Fruit fly (Drosophila melanogaster): Measurements from ENCODE around the gene CheB38a.

The CheB38a gene

dm6 chr2L:20770242-20770769, 48.0 kb downstream of the CheB38a start, which contains the start of gene cad (continued):
- peak in 1 of 2 experiments; percentile 18 for TF ChIP-seq bsh (GFP tag; optimal IDR thresholded peaks at IDR 0.05)
- peak; percentile 35 for TF ChIP-seq HmgD (GFP tag; optimal IDR thresholded peaks at IDR 0.05)
- TF ChIP-seq Hmr (GFP tag; optimal IDR thresholded peaks at IDR 0.05): peak; percentile 48
- peak; percentile 94 for TF ChIP-seq Med (GFP tag)
- no peak for TF ChIP-seq ATbp (GFP tag; optimal IDR thresholded peaks at IDR 0.05)
- peak; percentile 6 for TF ChIP-seq ewg (GFP tag; optimal IDR thresholded peaks at IDR 0.05)
- no peak for TF ChIP-seq tup (GFP tag; optimal IDR thresholded peaks at IDR 0.05)
- TF ChIP-seq GATAe (GFP tag; conservative IDR thresholded peaks at IDR 0.05): peak; percentile 80
- TF ChIP-seq ttk (GFP tag; IDR thresholded peaks at IDR 0.05): peak; percentile 51
- TF ChIP-seq BEAF-32 (GFP tag; optimal IDR thresholded peaks at IDR 0.05): no peak
- peak; percentile 27; the same call in 1 of the 2 replicates for TF ChIP-seq CG13287 (GFP tag; IDR thresholded peaks at IDR 0.05; ENCODE audit: partially characterized antibody)
- TF ChIP-seq CG1832 (GFP tag; optimal IDR thresholded peaks at IDR 0.05): peak; percentile 98
- TF ChIP-seq gce (GFP tag; IDR thresholded peaks at IDR 0.05): no peak
- peak; percentile 47 for TF ChIP-seq CG17829 (tag; optimal IDR thresholded peaks at IDR 0.05)
- TF ChIP-seq CG33557 (GFP tag; optimal IDR thresholded peaks at IDR 0.05): peak; percentile 5
- TF ChIP-seq CG2199 (GFP tag; IDR thresholded peaks at IDR 0.05): peak; percentile 76; the same call in 2 of the 3 replicates
- no peak for TF ChIP-seq CG43689 (GFP tag; IDR thresholded peaks at IDR 0.05)
- TF ChIP-seq CG2129 (GFP tag; IDR thresholded peaks at IDR 0.05; ENCODE audit: partially characterized antibody): no peak
- TF ChIP-seq mirr (GFP tag; optimal IDR thresholded peaks at IDR 0.05): peak; percentile 22
- TF ChIP-seq CG6175 (GFP tag; IDR thresholded peaks at IDR 0.05): 0 out of 3 replicates have a peak, but pooled peaks have one; percentile 19
- TF ChIP-seq crc (GFP tag; optimal IDR thresholded peaks at IDR 0.05): no peak
- peak; percentile 6 for TF ChIP-seq CG10267 (tag; optimal IDR thresholded peaks at IDR 0.05)
- TF ChIP-seq Taf1 (GFP tag; IDR thresholded peaks at IDR 0.05): no peak
- TF ChIP-seq CG4360 (GFP tag; IDR thresholded peaks at IDR 0.05): peak; percentile 80
- no peak for TF ChIP-seq Mes4 (GFP tag; optimal IDR thresholded peaks at IDR 0.05)
- no peak for TF ChIP-seq CG3065 (GFP tag; optimal IDR thresholded peaks at IDR 0.05)
- TF ChIP-seq CG2120 (GFP tag; optimal IDR thresholded peaks at IDR 0.05): no peak
- TF ChIP-seq MTF-1 (GFP tag; optimal IDR thresholded peaks at IDR 0.05; ENCODE audit: borderline replicate concordance): peak; percentile 44
- TF ChIP-seq nerfin-1 (tag; optimal IDR thresholded peaks at IDR 0.05): peak; percentile 17
- no peak for TF ChIP-seq CG16863 (GFP tag; optimal IDR thresholded peaks at IDR 0.05)
- TF ChIP-seq lbe (GFP tag; optimal IDR thresholded peaks at IDR 0.05): peak; percentile 13
- TF ChIP-seq CG8478 (optimal IDR thresholded peaks at IDR 0.05): peak; percentile 95
- peak; percentile 42 for TF ChIP-seq D (optimal IDR thresholded peaks at IDR 0.05)
- TF ChIP-seq D (GFP tag; optimal IDR thresholded peaks at IDR 0.05): peak; percentile 7
- no peak for TF ChIP-seq emc (GFP tag; optimal IDR thresholded peaks at IDR 0.05)
- TF ChIP-seq kni (GFP tag; optimal IDR thresholded peaks at IDR 0.05): no peak
- TF ChIP-seq Meics (GFP tag; optimal IDR thresholded peaks at IDR 0.05): peak; percentile 39
- peak; percentile 13 for TF ChIP-seq CG13296 (GFP tag; optimal IDR thresholded peaks at IDR 0.05)
- no peak for TF ChIP-seq CG1233 (GFP tag; optimal IDR thresholded peaks at IDR 0.05)
- TF ChIP-seq nom (GFP tag; optimal IDR thresholded peaks at IDR 0.05): no peak
- TF ChIP-seq gro (GFP tag; optimal IDR thresholded peaks at IDR 0.05): peak; percentile 35
- TF ChIP-seq Lim3 (GFP tag; IDR thresholded peaks at IDR 0.05): no peak
- TF ChIP-seq Nf-YB (GFP tag; optimal IDR thresholded peaks at IDR 0.05): peak; percentile 96
- TF ChIP-seq exex (tag; optimal IDR thresholded peaks at IDR 0.05): no peak
- peak; percentile 61; the same call in 1 of the 2 replicates for TF ChIP-seq CG14441 (GFP tag; IDR thresholded peaks at IDR 0.05)
- TF ChIP-seq CG7357 (GFP tag; IDR thresholded peaks at IDR 0.05): no peak
- TF ChIP-seq CG11456 (GFP tag; IDR thresholded peaks at IDR 0.05): no peak
- TF ChIP-seq Scr (GFP tag; IDR thresholded peaks at IDR 0.05; ENCODE audit: partially characterized antibody): peak; percentile 41; the same call in 1 of the 2 replicates
- no peak for TF ChIP-seq CG4820 (GFP tag; optimal IDR thresholded peaks at IDR 0.05)
- TF ChIP-seq Lpt (GFP tag; optimal IDR thresholded peaks at IDR 0.05): no peak

All from whole organism, embryonic.